Worm (Caenorhabditis elegans) whole organism, L1 larva: ENCODE results near the gene cyp-14A2.

Experiments used
- C04F5.9 ChIP-seq: sonication (generic microtip); optimal IDR thresholded peaks from 2 replicates; lab custom pipeline; 2016; ENCODE audit warnings: missing genetic modification characterization, missing compliant biosample characterization
- alr-1 ChIP-seq: fragments of 200-800 bp; sonication (Bioruptor generic); optimal IDR thresholded peaks from 2 replicates; lab custom pipeline; 2018; ENCODE audit warnings: borderline replicate concordance, mild to moderate bottlenecking, missing genetic modification characterization, missing compliant biosample characterization
- blmp-1 ChIP-seq: fragments of 150-350 bp; optimal IDR thresholded peaks from 2 replicates; lab custom pipeline; 2014; ENCODE audit warnings: missing biosample characterization, missing genetic modification characterization
- ceh-63 ChIP-seq: fragments of 200-800 bp; sonication (Bioruptor generic); optimal IDR thresholded peaks from 2 replicates; lab custom pipeline; 2018; ENCODE audit warnings: mild to moderate bottlenecking, missing genetic modification characterization, missing compliant biosample characterization
- ceh-82 ChIP-seq, 3 experiments: fragments of 150-350 bp in 1 of 3; sonication (generic microtip) in 2 of 3; optimal IDR thresholded peaks; 2 replicates each; lab custom pipeline; 2014 to 2017; ENCODE audit warnings: missing biosample characterization in 3 of 3, missing genetic modification characterization in 3 of 3
- dsc-1 ChIP-seq: sonication (generic microtip); optimal IDR thresholded peaks from 2 replicates; lab custom pipeline; 2016; ENCODE audit warnings: mild to moderate bottlenecking, missing genetic modification characterization, missing compliant biosample characterization
- efl-1 ChIP-seq, 4 experiments: fragments of 150-350 bp; optimal IDR thresholded peaks in 3 of 4; peaks in 1 of 4; 1 replicate in 1 of 4; 2 replicates in 3 of 4; lab custom pipeline; 2014; ENCODE audit warnings: missing biosample characterization in 2 of 4, missing genetic modification characterization in 2 of 4, missing genetic modification reagents in 2 of 4
- efl-3 ChIP-seq: fragments of 200-800 bp; sonication (Bioruptor generic); optimal IDR thresholded peaks from 2 replicates; lab custom pipeline; 2018; ENCODE audit warnings: mild to moderate bottlenecking, missing genetic modification characterization, missing compliant biosample characterization
- egl-27 ChIP-seq, 2 experiments: fragments of 150-350 bp in 1 of 2; sonication (generic microtip); optimal IDR thresholded peaks; 3 replicates each; lab custom pipeline; 2017 to 2018; ENCODE audit warnings: missing biosample characterization in 2 of 2, missing genetic modification characterization in 2 of 2, missing genetic modification reagents in 2 of 2
- elt-3 ChIP-seq, 6 experiments: fragments of 150-350 bp in 1 of 6; sonication (generic microtip); optimal IDR thresholded peaks; 2 replicates each; lab custom pipeline; 2017 to 2018; ENCODE audit warnings: missing biosample characterization in 6 of 6, missing genetic modification characterization in 6 of 6, inconsistent platforms in 1 of 6
- fkh-8 ChIP-seq: sonication (generic microtip); optimal IDR thresholded peaks from 2 replicates; lab custom pipeline; 2016; ENCODE audit warnings: mild to moderate bottlenecking, missing genetic modification characterization, missing compliant biosample characterization
- fos-1 ChIP-seq: fragments of 150-350 bp; optimal IDR thresholded peaks from 2 replicates; lab custom pipeline; 2014; ENCODE audit warnings: missing biosample characterization, missing genetic modification characterization
- hlh-17 ChIP-seq: fragments of 200-800 bp; sonication (Bioruptor generic); optimal IDR thresholded peaks from 2 replicates; lab custom pipeline; 2018; ENCODE audit warnings: missing genetic modification characterization, mild to moderate bottlenecking, missing compliant biosample characterization, moderate library complexity, borderline replicate concordance
- isw-1 ChIP-seq: fragments of 200-800 bp; sonication (Bioruptor generic); IDR thresholded peaks from 2 replicates; pipeline ENCODE4 v1.3.6; 2022; ENCODE audit warnings: missing genetic modification characterization, missing compliant biosample characterization
- jun-1 ChIP-seq: fragments of 150-350 bp; optimal IDR thresholded peaks from 2 replicates; lab custom pipeline; 2014; ENCODE audit warnings: missing biosample characterization, missing genetic modification reagents, missing genetic modification characterization
- lin-13 ChIP-seq: fragments of 150-350 bp; optimal IDR thresholded peaks from 2 replicates; lab custom pipeline; 2014; ENCODE audit warnings: missing biosample characterization, missing genetic modification reagents, missing genetic modification characterization
- lin-14 ChIP-seq: fragments of 200-800 bp; sonication (Bioruptor generic); optimal IDR thresholded peaks from 2 replicates; lab custom pipeline; 2018; ENCODE audit warnings: mild to moderate bottlenecking, missing genetic modification characterization, moderate library complexity, missing compliant biosample characterization
- lin-35 ChIP-seq, 2 experiments: fragments of 150-350 bp; optimal IDR thresholded peaks; 2 replicates each; lab custom pipeline; 2014; ENCODE audit warnings: missing biosample characterization in 2 of 2, missing genetic modification characterization in 2 of 2, missing genetic modification reagents in 2 of 2
- lin-39 ChIP-seq: fragments of 150-350 bp; optimal IDR thresholded peaks from 2 replicates; lab custom pipeline; 2014; ENCODE audit warnings: missing biosample characterization, missing genetic modification reagents, missing genetic modification characterization
- lir-3 ChIP-seq: sonication (generic microtip); optimal IDR thresholded peaks from 2 replicates; lab custom pipeline; 2016; ENCODE audit warnings: mild to moderate bottlenecking, missing genetic modification characterization, moderate library complexity, missing compliant biosample characterization; ENCODE audit not compliant: poor library complexity
- lsy-2 ChIP-seq, 2 experiments: fragments of 150-350 bp; optimal IDR thresholded peaks; 2 replicates each; lab custom pipeline; 2014; ENCODE audit warnings: missing biosample characterization in 2 of 2, missing genetic modification characterization in 2 of 2
- mab-9 ChIP-seq: fragments of 200-800 bp; sonication (Bioruptor generic); IDR thresholded peaks from 2 replicates; pipeline ENCODE4 v1.3.6; 2022; ENCODE audit warnings: missing genetic modification reagents, missing genetic modification characterization, missing compliant biosample characterization
- mdl-1 ChIP-seq, 2 experiments: fragments of 150-350 bp; optimal IDR thresholded peaks; 2 replicates each; lab custom pipeline; 2014 to 2017; ENCODE audit warnings: missing biosample characterization in 2 of 2, missing genetic modification characterization in 2 of 2, inconsistent platforms in 1 of 2
- mef-2 ChIP-seq: fragments of 150-350 bp; optimal IDR thresholded peaks from 2 replicates; lab custom pipeline; 2014; ENCODE audit warnings: missing biosample characterization, missing genetic modification characterization
- nhr-12 ChIP-seq: sonication (generic microtip); optimal IDR thresholded peaks from 2 replicates; lab custom pipeline; 2017; ENCODE audit warnings: missing biosample characterization, missing genetic modification characterization
- nhr-19 ChIP-seq: fragments of 200-800 bp; sonication (Bioruptor generic); conservative IDR thresholded peaks from 2 replicates; pipeline ENCODE4 v1.3.6; 2022; ENCODE audit warnings: missing genetic modification characterization, missing compliant biosample characterization
- nhr-20 ChIP-seq: sonication (generic microtip); optimal IDR thresholded peaks from 2 replicates; lab custom pipeline; 2016; ENCODE audit warnings: mild to moderate bottlenecking, missing genetic modification characterization, missing compliant biosample characterization
- nhr-237 ChIP-seq: fragments of 150-350 bp; optimal IDR thresholded peaks from 2 replicates; lab custom pipeline; 2014; ENCODE audit warnings: missing biosample characterization, missing genetic modification characterization
- nhr-28 ChIP-seq: fragments of 150-350 bp; optimal IDR thresholded peaks from 2 replicates; lab custom pipeline; 2014; ENCODE audit warnings: missing biosample characterization, missing genetic modification characterization
- nhr-47 ChIP-seq: sonication (generic microtip); optimal IDR thresholded peaks from 2 replicates; lab custom pipeline; 2016; ENCODE audit warnings: mild to moderate bottlenecking, missing genetic modification characterization, moderate library complexity, missing compliant biosample characterization
- nhr-71 ChIP-seq: sonication (generic microtip); optimal IDR thresholded peaks from 2 replicates; lab custom pipeline; 2016; ENCODE audit warnings: mild to moderate bottlenecking, missing genetic modification characterization, moderate library complexity, missing compliant biosample characterization
- nhr-85 ChIP-seq: sonication (generic microtip); peaks from one replicate; lab custom pipeline; 2016; ENCODE audit warnings: missing genetic modification characterization, inconsistent platforms, missing compliant biosample characterization
- nhr-90 ChIP-seq: sonication (generic microtip); optimal IDR thresholded peaks from 2 replicates; lab custom pipeline; 2016; ENCODE audit warnings: mild to moderate bottlenecking, missing genetic modification characterization, missing compliant biosample characterization; ENCODE audit not compliant: poor library complexity
- pag-3 ChIP-seq: sonication (generic microtip); optimal IDR thresholded peaks from 2 replicates; lab custom pipeline; 2017; ENCODE audit warnings: missing genetic modification characterization, mild to moderate bottlenecking, missing compliant biosample characterization, antibody characterized with exemption, borderline replicate concordance; ENCODE audit not compliant: insufficient read depth
- pax-3 ChIP-seq: fragments of 200-800 bp; sonication (Bioruptor generic); optimal IDR thresholded peaks from 2 replicates; lab custom pipeline; 2018; ENCODE audit warnings: mild to moderate bottlenecking, missing genetic modification characterization, moderate library complexity, missing compliant biosample characterization
- rnt-1 ChIP-seq: sonication (generic microtip); optimal IDR thresholded peaks from 2 replicates; lab custom pipeline; 2016; ENCODE audit warnings: mild to moderate bottlenecking, missing genetic modification characterization, moderate library complexity, missing compliant biosample characterization
- sptf-1 ChIP-seq: fragments of 150-350 bp; optimal IDR thresholded peaks from 2 replicates; lab custom pipeline; 2014; ENCODE audit warnings: missing biosample characterization, missing genetic modification characterization
- tbx-2 ChIP-seq: sonication (generic microtip); optimal IDR thresholded peaks from 2 replicates; lab custom pipeline; 2016; ENCODE audit warnings: missing genetic modification characterization, missing compliant biosample characterization
- unc-130 ChIP-seq: fragments of 150-350 bp; optimal IDR thresholded peaks from 2 replicates; lab custom pipeline; 2017; ENCODE audit warnings: missing biosample characterization, missing genetic modification characterization, inconsistent platforms
- unc-86 ChIP-seq: sonication (generic microtip); optimal IDR thresholded peaks from 2 replicates; lab custom pipeline; 2016; ENCODE audit warnings: missing genetic modification characterization, missing compliant biosample characterization
- xbp-1 ChIP-seq: sonication (generic microtip); optimal IDR thresholded peaks from 2 replicates; lab custom pipeline; 2016; ENCODE audit warnings: missing genetic modification characterization, missing compliant biosample characterization
- zag-1 ChIP-seq: fragments of 150-350 bp; optimal IDR thresholded peaks from 2 replicates; lab custom pipeline; 2014; ENCODE audit warnings: missing biosample characterization, missing genetic modification characterization
- zip-4 ChIP-seq: fragments of 200-800 bp; sonication (Bioruptor generic); optimal IDR thresholded peaks from 2 replicates; lab custom pipeline; 2018; ENCODE audit warnings: mild to moderate bottlenecking, missing genetic modification characterization, moderate library complexity, missing compliant biosample characterization
- ztf-11 ChIP-seq, 2 experiments: sonication (generic microtip); optimal IDR thresholded peaks; 2 replicates each; lab custom pipeline; 2016 to 2017; ENCODE audit warnings: missing genetic modification characterization in 2 of 2, missing biosample characterization in 1 of 2, missing compliant biosample characterization in 1 of 2

Gene cyp-14A2

DNA sequence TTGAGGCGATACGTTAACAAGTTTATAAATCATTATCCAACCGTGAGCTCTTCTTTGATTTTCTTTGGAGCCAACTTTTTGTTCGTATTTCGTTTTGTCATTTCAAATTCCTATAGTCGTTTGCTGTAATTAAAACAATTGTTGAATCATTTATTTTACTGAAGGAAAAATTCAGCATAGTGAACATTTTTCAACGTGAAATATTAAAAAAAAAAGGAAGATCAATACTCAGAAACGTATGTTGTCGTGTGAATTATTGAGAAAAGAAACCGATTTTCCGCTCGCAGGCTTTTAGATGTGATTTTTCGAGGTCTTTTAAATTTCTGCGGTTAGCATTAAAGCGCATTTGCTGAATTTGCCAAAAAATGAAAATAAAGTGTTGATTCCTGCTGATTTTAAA lies 9.4 kb upstream of the cyp-14A2 start, which contains the start of gene phf-33:
Gene phf-33 (minus strand): TSS at position 101 of the 400 bp plus-strand sequence.
- TF ChIP-seq nhr-85 (tag; lab: Kevin White, UChicago) (no peak), hlh-17 (GFP tag; lab: Kevin White, UChicago) (no peak), lin-39 (tag; lab: Kevin White, UChicago) (no peak), nhr-90 (tag; lab: Kevin White, UChicago) (no peak), ztf-11 (tag; optimal IDR thresholded peaks at IDR 0.05; lab: Kevin White, UChicago) (no peak), nhr-237 (tag; lab: Kevin White, UChicago) (no peak), mef-2 (tag; lab: Kevin White, UChicago) (no peak), fkh-8 (no peak), lin-13 (GFP tag; lab: Kevin White, UChicago) (no peak), unc-130 (no peak), fos-1 (no peak), blmp-1 (no peak), efl-3 (no peak), nhr-28 (tag; lab: Kevin White, UChicago) (no peak), isw-1 (no peak)

DNA sequence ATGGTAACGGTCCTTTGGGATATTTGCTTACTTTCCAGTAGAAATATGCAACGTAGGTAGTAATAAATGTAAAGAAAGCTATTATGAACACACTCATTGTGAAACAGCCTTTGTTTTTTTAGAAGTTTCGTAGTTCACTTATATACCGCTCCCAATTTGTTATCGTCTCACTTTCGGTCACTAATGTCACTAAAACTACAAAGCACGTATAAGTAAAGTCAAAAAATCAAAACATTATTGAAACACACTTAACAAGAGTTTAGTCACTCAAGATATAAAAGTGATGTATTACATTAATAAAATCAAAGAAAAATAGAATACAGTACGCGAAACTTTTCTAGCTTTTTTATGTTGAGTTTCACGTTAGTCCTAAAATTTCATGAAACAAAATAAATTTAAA lies 4.6 kb upstream of the cyp-14A2 start, which contains the start of gene cyp-14A3:
Gene cyp-14A3 (minus strand): TSS at position 101 of the 400 bp plus-strand sequence.
- TF ChIP-seq xbp-1 (tag; lab: Kevin White, UChicago) (no peak), alr-1 (tag; lab: Kevin White, UChicago) (no peak), mef-2 (tag; lab: Kevin White, UChicago) (no peak), dsc-1 (tag; lab: Kevin White, UChicago) (no peak), zag-1 (tag; lab: Kevin White, UChicago) (no peak), egl-27 (tag; optimal IDR thresholded peaks at IDR 0.05; lab: Kevin White, UChicago) (no peak)

DNA sequence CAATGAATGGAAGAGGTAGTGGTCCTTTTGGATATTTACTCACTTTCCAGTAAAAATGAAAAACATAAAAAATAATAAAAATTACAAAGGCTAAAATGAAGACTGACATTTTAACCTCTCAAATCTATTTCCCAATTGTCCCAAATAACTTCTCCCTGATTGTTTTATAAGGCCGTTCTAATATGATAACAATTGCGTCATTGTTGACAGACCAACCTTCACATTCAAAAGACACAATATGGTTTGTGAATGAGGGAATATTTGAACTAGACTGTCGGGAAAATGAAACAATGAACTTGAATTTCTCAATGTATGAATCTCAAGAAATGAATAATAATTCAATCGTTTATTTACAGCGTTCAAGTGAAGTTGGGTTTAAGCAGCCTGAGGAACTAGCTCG lies 2.3 kb downstream of the cyp-14A2 start, which contains the start of gene cyp-14A1:
Gene cyp-14A1 (minus strand): TSS at position 126 of the 400 bp plus-strand sequence.
- TF ChIP-seq pag-3 (tag; lab: Kevin White, UChicago) = no peak
- no peak for TF ChIP-seq C04F5.9 (tag; lab: Kevin White, UChicago)
- TF ChIP-seq nhr-12 = no peak
- TF ChIP-seq mab-9 (GFP tag; lab: Robert Waterston, UW) = no peak
- TF ChIP-seq elt-3 (tag; optimal IDR thresholded peaks at IDR 0.05; lab: Kevin White, UChicago) = peak in 3 of 6 experiments; percentile 35 to 56 (median 48)
- TF ChIP-seq nhr-85 (tag; lab: Kevin White, UChicago) = peak; percentile 45
- peak; percentile 43 for TF ChIP-seq nhr-20 (tag; lab: Kevin White, UChicago)
- no peak for TF ChIP-seq ceh-63 (GFP tag; lab: Kevin White, UChicago)

DNA sequence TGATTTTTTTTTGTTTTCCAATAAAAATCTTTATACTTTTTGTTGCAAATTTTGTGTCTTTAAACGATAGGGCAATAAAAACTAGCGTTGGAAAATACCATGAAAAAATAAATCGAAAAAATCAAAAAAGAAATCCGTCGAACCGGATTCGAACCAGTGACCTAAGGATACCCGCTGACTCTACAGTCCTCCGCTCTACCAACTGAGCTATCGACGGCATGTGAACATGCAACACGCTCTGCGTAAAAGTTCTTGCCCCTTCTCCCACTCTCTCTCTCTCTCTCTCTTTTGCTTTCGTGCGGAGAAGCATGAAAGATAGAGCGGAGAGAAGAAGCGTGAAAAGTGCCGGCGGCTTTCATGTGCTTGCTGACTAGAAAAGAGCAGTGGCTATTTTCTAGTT lies 4.9 kb downstream of the cyp-14A2 start:
- peak in 1 of 2 experiments; percentile 1 for TF ChIP-seq efl-1 (optimal IDR thresholded peaks at IDR 0.05; lab: Kevin White, UChicago)
- TF ChIP-seq efl-1 (GFP tag; optimal IDR thresholded peaks at IDR 0.05 in 1 of 2; lab: Kevin White, UChicago) = peak in 1 of 2 experiments; percentile 58
- TF ChIP-seq ceh-82 (tag; optimal IDR thresholded peaks at IDR 0.05; lab: Kevin White, UChicago) = peak in 2 of 3 experiments; percentile 30 to 45
- TF ChIP-seq rnt-1 (tag; lab: Kevin White, UChicago) = peak; percentile 73
- TF ChIP-seq pax-3 (tag; lab: Kevin White, UChicago) = no peak
- peak in 1 of 2 experiments; percentile 50 for TF ChIP-seq lin-35 (GFP tag; optimal IDR thresholded peaks at IDR 0.05; lab: Kevin White, UChicago)
- peak in 1 of 2 experiments; percentile 44 for TF ChIP-seq mdl-1 (tag; optimal IDR thresholded peaks at IDR 0.05; lab: Kevin White, UChicago)
- TF ChIP-seq xbp-1 (tag; lab: Kevin White, UChicago) = peak; percentile 43
- TF ChIP-seq fos-1 = peak; percentile 43
- TF ChIP-seq ztf-11 (tag; optimal IDR thresholded peaks at IDR 0.05; lab: Kevin White, UChicago) = no peak
- no peak for TF ChIP-seq zip-4 (GFP tag; lab: Kevin White, UChicago)
- TF ChIP-seq dsc-1 (tag; lab: Kevin White, UChicago) = peak; percentile 79
- no peak for TF ChIP-seq egl-27 (tag; optimal IDR thresholded peaks at IDR 0.05; lab: Kevin White, UChicago)
- TF ChIP-seq lsy-2 (tag; optimal IDR thresholded peaks at IDR 0.05; lab: Kevin White, UChicago) = peak in 1 of 2 experiments; percentile 25
- peak; percentile 27 for TF ChIP-seq tbx-2 (tag; lab: Kevin White, UChicago)
- no peak for TF ChIP-seq sptf-1
- peak; percentile 68 for TF ChIP-seq nhr-71
- TF ChIP-seq nhr-47 (tag; lab: Kevin White, UChicago) = peak; percentile 80
- peak; percentile 54 for TF ChIP-seq jun-1 (tag; lab: Kevin White, UChicago)
- peak; percentile 20 for TF ChIP-seq lir-3
- TF ChIP-seq lin-14 = peak; percentile 52
- TF ChIP-seq nhr-237 (tag; lab: Kevin White, UChicago) = no peak
- TF ChIP-seq unc-86 (tag; lab: Kevin White, UChicago) = peak; percentile 44
- TF ChIP-seq isw-1 = peak; percentile 16
- peak; percentile 72 for TF ChIP-seq nhr-19 (GFP tag; lab: Robert Waterston, UW)
- TF ChIP-seq lin-39 (tag; lab: Kevin White, UChicago) = no peak
